Worm (Caenorhabditis elegans) whole organism, L3 larva: Measurements from ENCODE around the gene T22E5.1.

ENCODE experiments used
- aly-2 ChIP-seq: fragments of 150-350 bp; optimal IDR thresholded peaks from 2 replicates; lab custom pipeline; 2014; ENCODE audit warnings: missing biosample characterization, missing genetic modification characterization
- ceh-82 ChIP-seq: fragments of 150-350 bp; optimal IDR thresholded peaks from 2 replicates; lab custom pipeline; 2014; ENCODE audit warnings: missing biosample characterization, missing genetic modification characterization
- fkh-10 ChIP-seq: sonication (generic microtip); optimal IDR thresholded peaks from 2 replicates; lab custom pipeline; 2017; ENCODE audit warnings: missing biosample characterization, missing genetic modification reagents, missing genetic modification characterization
- nhr-28 ChIP-seq: fragments of 150-350 bp; optimal IDR thresholded peaks from 2 replicates; lab custom pipeline; 2014; ENCODE audit warnings: missing biosample characterization, missing genetic modification characterization
- snpc-4 ChIP-seq: fragments of 150-350 bp; optimal IDR thresholded peaks from 2 replicates; lab custom pipeline; 2014; ENCODE audit warnings: missing biosample characterization, missing genetic modification characterization
- ztf-11 ChIP-seq: fragments of 150-350 bp; optimal IDR thresholded peaks from 2 replicates; lab custom pipeline; 2014; ENCODE audit warnings: missing biosample characterization, missing genetic modification characterization

DNA sequence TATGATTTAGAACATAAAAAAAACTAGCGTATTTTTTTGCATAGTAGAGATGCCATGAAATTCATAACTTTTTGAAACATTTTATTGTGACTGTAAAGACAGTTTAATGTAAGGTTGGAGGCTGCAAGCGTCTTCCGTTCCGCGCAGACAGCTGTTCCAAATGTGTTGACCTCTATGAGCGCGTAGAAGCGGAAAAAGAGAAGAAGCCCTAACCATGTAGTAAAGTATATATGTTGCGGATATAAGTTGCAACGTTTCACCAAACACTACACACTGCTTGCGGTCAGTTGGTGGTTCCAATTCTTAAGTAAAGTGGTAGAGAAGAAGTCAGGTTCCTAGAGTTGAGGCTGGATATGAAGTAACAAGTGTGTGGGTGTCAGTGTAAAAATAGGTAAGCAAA lies 24.0 kb upstream of the T22E5.1 start:
- TF ChIP-seq aly-2 (no peak), snpc-4 (no peak), ztf-11 (tag; lab: Kevin White, UChicago) (no peak), nhr-28 (tag; lab: Kevin White, UChicago) (no peak), ceh-82 (no peak), fkh-10 (GFP tag; lab: Kevin White, UChicago) (no peak)
